Worm (Caenorhabditis elegans) whole organism, midembryonic: ENCODE data around the gene C38C10.3.

Experiments used
- T22C8.4 ChIP-seq: fragments of 200-800 bp; sonication (Bioruptor generic); IDR thresholded peaks from 2 replicates; pipeline ENCODE4 v1.3.6; 2022; ENCODE audit warnings: missing genetic modification characterization, missing compliant biosample characterization
- klf-2 ChIP-seq: fragments of 200-800 bp; sonication (Bioruptor generic); conservative IDR thresholded peaks from 2 replicates; pipeline ENCODE4 v1.3.6; 2022; ENCODE audit warnings: missing genetic modification reagents, missing genetic modification characterization, missing compliant biosample characterization
- ztf-23 ChIP-seq: fragments of 200-800 bp; sonication (Bioruptor generic); IDR thresholded peaks from 2 replicates; pipeline ENCODE4 v1.3.6; 2022; ENCODE audit warnings: missing genetic modification reagents, missing genetic modification characterization, missing compliant biosample characterization

DNA sequence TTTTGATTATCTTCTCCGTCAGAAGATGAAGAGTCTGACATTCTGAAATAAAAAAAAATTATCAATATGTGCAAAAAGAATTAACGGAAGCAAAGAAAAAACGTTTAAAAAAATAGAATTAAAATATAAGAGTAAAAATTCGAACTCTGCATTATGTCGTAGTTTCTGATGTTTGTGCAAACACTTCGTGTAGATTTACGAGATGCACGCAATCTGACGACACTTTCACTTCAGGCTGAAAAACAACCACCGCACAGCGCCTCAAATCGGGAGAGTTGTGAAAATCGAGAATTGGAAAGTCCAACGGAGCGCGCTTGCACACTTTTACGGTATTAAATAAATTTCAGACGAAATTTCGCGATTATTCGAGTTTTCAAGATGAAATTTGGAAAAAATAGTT lies 21.2 kb upstream of the C38C10.3 start, which contains the start of gene T26G10.1:
- no peak for TF ChIP-seq klf-2 (GFP tag; lab: Robert Waterston, UW)
- no peak for TF ChIP-seq T22C8.4
- peak; percentile 47; the same call in 1 of the 2 replicates for TF ChIP-seq ztf-23
